Worm (Caenorhabditis elegans) whole organism, L2 larva: Measurements from ENCODE around the gene C16B8.3.

Experiments used
- C34F6.9 ChIP-seq: fragments of 150-350 bp; optimal IDR thresholded peaks from 2 replicates; lab custom pipeline; 2014; ENCODE audit warnings: missing biosample characterization, missing genetic modification characterization
- F13H6.1 ChIP-seq: sonication (generic microtip); optimal IDR thresholded peaks from 2 replicates; lab custom pipeline; 2016; ENCODE audit warnings: missing genetic modification characterization, missing compliant biosample characterization
- alr-1 ChIP-seq: fragments of 150-350 bp; optimal IDR thresholded peaks from 2 replicates; lab custom pipeline; 2014; ENCODE audit warnings: missing biosample characterization, missing genetic modification characterization
- aly-2 ChIP-seq: fragments of 150-350 bp; optimal IDR thresholded peaks from 2 replicates; lab custom pipeline; 2014; ENCODE audit warnings: missing biosample characterization, missing genetic modification characterization
- blmp-1 ChIP-seq: sonication (generic microtip); optimal IDR thresholded peaks from 2 replicates; lab custom pipeline; 2017; ENCODE audit warnings: missing genetic modification characterization, mild to moderate bottlenecking, missing compliant biosample characterization, antibody characterized with exemption, moderate library complexity; ENCODE audit not compliant: insufficient read depth
- crh-2 ChIP-seq: sonication (generic microtip); optimal IDR thresholded peaks from 2 replicates; lab custom pipeline; 2017; ENCODE audit warnings: missing biosample characterization, missing genetic modification characterization
- dmd-4 ChIP-seq: sonication (generic microtip); optimal IDR thresholded peaks from 2 replicates; lab custom pipeline; 2017; ENCODE audit warnings: missing biosample characterization, missing genetic modification characterization
- egl-27 ChIP-seq: sonication (generic microtip); optimal IDR thresholded peaks from 3 replicates; lab custom pipeline; 2017; ENCODE audit warnings: missing biosample characterization, missing genetic modification reagents, missing genetic modification characterization
- elt-1 ChIP-seq: fragments of 150-350 bp; optimal IDR thresholded peaks from 2 replicates; lab custom pipeline; 2014; ENCODE audit warnings: missing biosample characterization, missing genetic modification characterization
- elt-3 ChIP-seq: sonication (generic microtip); optimal IDR thresholded peaks from 2 replicates; lab custom pipeline; 2017; ENCODE audit warnings: missing biosample characterization, missing genetic modification characterization
- fos-1 ChIP-seq: fragments of 150-350 bp; optimal IDR thresholded peaks from 2 replicates; lab custom pipeline; 2014; ENCODE audit warnings: missing biosample characterization, missing genetic modification characterization
- gmeb-1 ChIP-seq: fragments of 150-350 bp; optimal IDR thresholded peaks from 2 replicates; lab custom pipeline; 2014; ENCODE audit warnings: missing biosample characterization, missing genetic modification characterization
- lin-11 ChIP-seq: fragments of 150-350 bp; sonication (generic microtip); optimal IDR thresholded peaks from 2 replicates; lab custom pipeline; 2014; ENCODE audit warnings: missing biosample characterization, missing genetic modification characterization, inconsistent platforms, mixed read lengths
- mab-5 ChIP-seq: fragments of 150-350 bp; optimal IDR thresholded peaks from 2 replicates; lab custom pipeline; 2014; ENCODE audit warnings: missing biosample characterization, missing genetic modification characterization
- mbf-1 ChIP-seq: sonication (generic microtip); optimal IDR thresholded peaks from 2 replicates; lab custom pipeline; 2017; ENCODE audit warnings: missing biosample characterization, missing genetic modification characterization
- nhr-10 ChIP-seq: sonication (generic microtip); optimal IDR thresholded peaks from 2 replicates; lab custom pipeline; 2017; ENCODE audit warnings: missing biosample characterization, missing genetic modification characterization
- nhr-129 ChIP-seq: fragments of 150-350 bp; optimal IDR thresholded peaks from 2 replicates; lab custom pipeline; 2014; ENCODE audit warnings: missing biosample characterization, missing genetic modification characterization
- nhr-21 ChIP-seq: fragments of 150-350 bp; optimal IDR thresholded peaks from 2 replicates; lab custom pipeline; 2014; ENCODE audit warnings: missing biosample characterization, missing genetic modification characterization
- nhr-25 ChIP-seq: fragments of 150-350 bp; sonication (generic microtip); optimal IDR thresholded peaks from 3 replicates; lab custom pipeline; 2014; ENCODE audit warnings: missing biosample characterization, missing genetic modification characterization
- nhr-6 ChIP-seq: fragments of 150-350 bp; optimal IDR thresholded peaks from 2 replicates; lab custom pipeline; 2014; ENCODE audit warnings: missing biosample characterization, missing genetic modification characterization
- peb-1 ChIP-seq: fragments of 150-350 bp; optimal IDR thresholded peaks from 2 replicates; lab custom pipeline; 2014; ENCODE audit warnings: missing biosample characterization, missing genetic modification characterization
- sem-4 ChIP-seq: fragments of 150-350 bp; optimal IDR thresholded peaks from 2 replicates; lab custom pipeline; 2014; ENCODE audit warnings: missing biosample characterization, missing genetic modification reagents, missing genetic modification characterization
- snpc-4 ChIP-seq: fragments of 150-350 bp; optimal IDR thresholded peaks from 2 replicates; lab custom pipeline; 2014; ENCODE audit warnings: missing biosample characterization, missing genetic modification characterization
- unc-62 ChIP-seq: fragments of 150-350 bp; optimal IDR thresholded peaks from 2 replicates; lab custom pipeline; 2014; ENCODE audit warnings: missing biosample characterization, missing genetic modification reagents, missing genetic modification characterization
- ztf-11 ChIP-seq: sonication (generic microtip); optimal IDR thresholded peaks from 2 replicates; lab custom pipeline; 2017; ENCODE audit warnings: missing biosample characterization, missing genetic modification characterization

The C16B8.3 gene

DNA sequence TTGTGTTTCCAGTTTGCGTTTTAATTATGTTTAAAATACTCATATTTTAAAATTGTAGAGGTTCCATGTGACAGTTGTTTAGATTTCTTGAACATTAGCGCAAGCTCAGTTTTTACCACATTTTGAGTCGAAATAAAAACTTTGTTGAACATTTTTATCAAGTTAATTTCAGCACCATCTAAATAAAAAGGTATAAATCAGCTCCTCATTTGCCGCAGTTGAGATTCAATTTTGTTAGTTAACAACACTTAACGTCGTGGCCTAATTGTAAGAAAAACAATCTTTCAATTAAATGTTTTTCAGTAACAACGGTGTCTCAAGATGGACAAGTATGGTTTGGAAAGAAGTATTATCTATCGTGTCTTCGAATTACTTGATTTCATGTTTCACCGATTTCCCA is 47.7 kb downstream of the C16B8.3 start:
- TF ChIP-seq elt-3 (tag; lab: Kevin White, UChicago) (no peak), sem-4 (tag; lab: Kevin White, UChicago) (no peak), nhr-21 (no peak), elt-1 (tag; lab: Kevin White, UChicago) (no peak), unc-62 (GFP tag; lab: Kevin White, UChicago) (no peak), mbf-1 (no peak)

DNA sequence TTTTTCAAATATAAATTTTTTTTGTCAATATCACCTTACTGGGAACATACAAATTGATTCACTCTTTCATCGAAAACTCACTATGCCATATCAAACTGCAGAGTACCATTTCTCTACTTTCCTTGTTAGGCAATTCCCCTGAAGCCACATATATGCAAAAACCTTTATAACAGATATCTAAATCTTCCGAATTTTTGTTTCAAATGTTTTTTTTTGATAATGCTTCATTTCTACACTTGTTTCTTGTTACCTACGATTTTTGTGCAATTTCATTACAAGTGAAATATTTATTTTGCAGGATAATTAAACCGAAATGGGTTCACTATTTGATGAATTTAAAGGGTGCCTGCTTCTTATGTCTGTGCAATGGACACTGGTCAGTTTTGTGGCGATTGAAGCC is 48.3 kb downstream of the C16B8.3 start, which contains the start of gene T22B2.2:
TSS of gene T22B2.2 (plus strand) at position 301 of the 400 bp plus-strand sequence.
- TF ChIP-seq fos-1 (no peak), C34F6.9 (no peak), snpc-4 (tag; lab: Kevin White, UChicago) (no peak), alr-1 (no peak), blmp-1 (tag; lab: Kevin White, UChicago) (no peak), crh-2 (tag; lab: Kevin White, UChicago) (no peak), ztf-11 (tag; lab: Kevin White, UChicago) (no peak), nhr-21 (no peak), lin-11 (tag; lab: Kevin White, UChicago) (no peak), peb-1 (tag; lab: Kevin White, UChicago) (no peak), aly-2 (tag; lab: Kevin White, UChicago) (no peak), nhr-25 (tag; lab: Kevin White, UChicago) (no peak), nhr-6 (tag; lab: Kevin White, UChicago) (no peak), nhr-10 (no peak), egl-27 (tag; lab: Kevin White, UChicago) (no peak), mab-5 (tag; lab: Kevin White, UChicago) (no peak), elt-1 (tag; lab: Kevin White, UChicago) (no peak), nhr-129 (tag; lab: Kevin White, UChicago) (no peak)

DNA sequence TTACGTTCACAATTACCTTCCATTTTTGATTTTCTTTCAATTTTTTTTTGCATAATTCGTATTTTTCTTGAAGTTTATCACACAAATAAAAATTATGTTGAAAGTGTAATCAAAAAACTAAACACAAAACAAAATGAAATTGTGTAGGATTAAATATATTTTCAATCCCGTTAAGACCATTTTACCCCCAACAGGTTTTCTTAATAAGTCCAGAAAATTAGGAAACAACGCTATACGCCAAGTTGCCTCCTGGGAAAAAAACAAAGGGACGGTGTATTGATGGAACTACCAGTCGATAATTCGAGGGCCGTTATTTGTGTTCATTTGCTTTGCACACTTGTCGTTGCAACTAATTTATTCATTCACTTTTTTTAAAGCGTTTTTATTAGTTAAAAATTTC is 48.7 kb downstream of the C16B8.3 start:
- no peak for TF ChIP-seq snpc-4 (tag; lab: Kevin White, UChicago)
- no peak for TF ChIP-seq gmeb-1 (tag; lab: Kevin White, UChicago)

DNA sequence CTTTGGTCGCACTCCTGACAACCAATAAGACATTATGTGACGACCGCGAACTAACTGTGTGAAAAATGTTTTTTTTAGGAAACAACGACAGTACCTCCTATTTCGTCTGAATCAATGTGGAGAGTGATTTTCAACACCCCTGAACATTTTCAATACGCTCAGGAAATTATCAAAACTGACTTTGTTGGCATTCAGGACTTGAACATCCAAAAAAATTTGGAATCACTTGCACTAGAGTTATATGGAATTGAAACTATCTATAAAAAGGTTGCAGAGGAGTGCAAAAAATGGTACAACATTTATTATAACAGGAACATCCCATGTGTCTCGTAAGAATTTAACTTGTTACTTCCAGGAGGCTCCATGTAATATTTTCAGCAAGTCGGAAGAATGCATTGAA is 50.3 kb downstream of the C16B8.3 start:
- TF ChIP-seq F13H6.1 (tag; lab: Kevin White, UChicago) (no peak), dmd-4 (tag; lab: Kevin White, UChicago) (no peak), egl-27 (tag; lab: Kevin White, UChicago) (no peak)
